Worm (Caenorhabditis elegans) whole organism, early embryonic: ENCODE measurements around the gene F07G11.3.
"Not testable (repeated sequence)": the region's sequence is repeated elsewhere in the genome, so short reads cannot be mapped to it uniquely, and the experiment has no call there.

Experiments
- B0310.2 ChIP-seq: sonication (generic microtip); optimal IDR thresholded peaks from 2 replicates; lab custom pipeline; 2016; ENCODE audit warnings: mild to moderate bottlenecking, missing genetic modification characterization, missing compliant biosample characterization
- F13C5.2 ChIP-seq: sonication (generic microtip); optimal IDR thresholded peaks from 2 replicates; lab custom pipeline; 2017; ENCODE audit warnings: mild to moderate bottlenecking, missing genetic modification characterization, inconsistent platforms, missing compliant biosample characterization
- ama-1 ChIP-seq: fragments of 150-350 bp; optimal IDR thresholded peaks from 2 replicates; lab custom pipeline; 2014
- flt-1 ChIP-seq: fragments of 200-800 bp; sonication (Bioruptor generic); IDR thresholded peaks from 2 replicates; pipeline ENCODE4 v1.3.6; 2022; ENCODE audit warnings: missing genetic modification characterization, missing compliant biosample characterization
- hnd-1 ChIP-seq: sonication (generic microtip); optimal IDR thresholded peaks from 2 replicates; lab custom pipeline; 2016; ENCODE audit warnings: missing genetic modification characterization, missing compliant biosample characterization

DNA sequence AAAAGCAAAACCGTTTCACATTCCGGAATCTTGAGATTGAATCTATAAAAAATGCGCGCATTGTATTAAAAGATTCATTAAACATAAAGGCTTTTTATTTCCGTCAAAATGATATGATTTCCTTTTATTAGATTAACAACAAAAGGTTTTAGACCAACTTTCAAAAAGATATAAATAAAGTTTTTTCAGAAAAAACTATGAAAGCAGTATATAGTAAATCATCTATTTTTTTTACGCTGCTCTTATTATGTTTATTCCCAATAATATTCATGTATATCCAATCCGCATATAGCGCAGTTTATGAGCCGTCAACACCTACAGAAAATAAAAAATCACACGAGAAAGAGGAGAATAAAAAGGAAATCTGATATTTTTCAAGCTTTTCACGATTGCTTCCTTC lies 5.9 kb downstream of the F07G11.3 start, which contains the start of gene F07G11.2:
- TF ChIP-seq ama-1; B0310.2 (tag; lab: Kevin White, UChicago); hnd-1 (tag; lab: Kevin White, UChicago); flt-1 (GFP tag; lab: Robert Waterston, UW); F13C5.2: not testable (repeated sequence)
